Worm (Caenorhabditis elegans) whole organism, mixed stage, embryonic: ENCODE measurements around the gene cpsf-2.

Experiments
- M03D4.4 ChIP-seq: sonication (generic microtip); optimal IDR thresholded peaks from 2 replicates; lab custom pipeline; 2017; ENCODE audit warnings: mild to moderate bottlenecking, missing genetic modification characterization, missing compliant biosample characterization
- bed-3 ChIP-seq: fragments of 200-800 bp; sonication (Bioruptor generic); optimal IDR thresholded peaks from 3 replicates; lab custom pipeline; 2018; ENCODE audit warnings: mild to moderate bottlenecking, missing genetic modification characterization, moderate library complexity, missing compliant biosample characterization
- blmp-1 ChIP-seq: fragments of 150-350 bp; optimal IDR thresholded peaks from 2 replicates; lab custom pipeline; 2014; ENCODE audit warnings: missing biosample characterization, missing genetic modification characterization
- ces-1 ChIP-seq: fragments of 150-350 bp; optimal IDR thresholded peaks from 2 replicates; lab custom pipeline; 2014; ENCODE audit warnings: missing biosample characterization, missing genetic modification reagents, missing genetic modification characterization
- drap-1 ChIP-seq: fragments of 200-800 bp; sonication (Bioruptor generic); optimal IDR thresholded peaks from 3 replicates; lab custom pipeline; 2018; ENCODE audit warnings: mild to moderate bottlenecking, missing genetic modification characterization, missing compliant biosample characterization
- elt-1 ChIP-seq: sonication (generic microtip); optimal IDR thresholded peaks from 2 replicates; lab custom pipeline; 2017; ENCODE audit warnings: missing genetic modification characterization, mild to moderate bottlenecking, missing compliant biosample characterization, antibody characterized with exemption, moderate library complexity, borderline replicate concordance; ENCODE audit not compliant: insufficient read depth
- nhr-12 ChIP-seq: fragments of 150-350 bp; optimal IDR thresholded peaks from 2 replicates; lab custom pipeline; 2014; ENCODE audit warnings: missing biosample characterization, missing genetic modification characterization
- nhr-76 ChIP-seq: sonication (generic microtip); optimal IDR thresholded peaks from 2 replicates; lab custom pipeline; 2017; ENCODE audit warnings: missing biosample characterization, missing genetic modification characterization
- sem-2 ChIP-seq: fragments of 200-800 bp; sonication (Bioruptor generic); optimal IDR thresholded peaks from 2 replicates; lab custom pipeline; 2018; ENCODE audit warnings: mild to moderate bottlenecking, missing genetic modification characterization, missing compliant biosample characterization
- snpc-4 ChIP-seq: fragments of 150-350 bp; optimal IDR thresholded peaks from 2 replicates; lab custom pipeline; 2014; ENCODE audit warnings: missing biosample characterization, missing genetic modification characterization
- tbx-8 ChIP-seq: fragments of 200-800 bp; sonication (Bioruptor generic); optimal IDR thresholded peaks from 2 replicates; lab custom pipeline; 2018; ENCODE audit warnings: mild to moderate bottlenecking, missing genetic modification characterization, moderate library complexity, missing compliant biosample characterization
- unc-62 ChIP-seq: fragments of 150-350 bp; optimal IDR thresholded peaks from 2 replicates; lab custom pipeline; 2014; ENCODE audit warnings: missing biosample characterization, missing genetic modification reagents, missing genetic modification characterization
- ztf-11 ChIP-seq: fragments of 150-350 bp; optimal IDR thresholded peaks from 2 replicates; lab custom pipeline; 2014; ENCODE audit warnings: missing biosample characterization, missing genetic modification characterization

DNA sequence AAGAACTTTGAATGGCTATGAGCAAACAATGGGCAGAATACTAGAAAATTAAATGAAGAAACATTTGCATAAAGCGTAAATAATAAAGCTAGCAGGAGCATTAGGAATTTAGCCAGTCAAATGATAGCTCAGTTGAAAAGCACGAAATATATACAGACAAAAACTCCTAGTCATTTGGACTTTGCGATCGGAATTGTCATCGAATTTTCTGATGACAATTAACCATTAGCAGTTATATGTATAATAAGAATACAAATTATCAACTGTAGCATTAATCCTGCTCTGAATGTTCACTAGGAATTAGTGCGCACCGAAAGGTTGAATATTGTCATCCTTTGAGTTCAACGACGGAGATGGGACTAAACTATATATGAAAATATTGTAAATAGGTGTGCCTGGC, 31.6 kb upstream of the cpsf-2 start, which contains the start of gene ugt-38:
- TF ChIP-seq nhr-76 (no peak), unc-62 (GFP tag; lab: Kevin White, UChicago) (no peak), snpc-4 (tag; lab: Kevin White, UChicago) (no peak), blmp-1 (no peak), drap-1 (GFP tag; lab: Kevin White, UChicago) (no peak), sem-2 (GFP tag; lab: Kevin White, UChicago) (no peak), bed-3 (GFP tag; lab: Kevin White, UChicago) (no peak), ces-1 (no peak), ztf-11 (tag; lab: Kevin White, UChicago) (no peak), M03D4.4 (tag; lab: Kevin White, UChicago) (no peak), elt-1 (tag; lab: Kevin White, UChicago) (no peak), nhr-12 (tag; lab: Kevin White, UChicago) (no peak), tbx-8 (GFP tag; lab: Kevin White, UChicago) (no peak)
